Worm (Caenorhabditis elegans) whole organism, mixed stage, embryonic: ENCODE results near the gene kbp-2.

Source experiments
- blmp-1 ChIP-seq: fragments of 150-350 bp; optimal IDR thresholded peaks from 2 replicates; lab custom pipeline; 2014; ENCODE audit warnings: missing biosample characterization, missing genetic modification characterization
- ces-1 ChIP-seq: fragments of 150-350 bp; optimal IDR thresholded peaks from 2 replicates; lab custom pipeline; 2014; ENCODE audit warnings: missing biosample characterization, missing genetic modification reagents, missing genetic modification characterization
- cnd-1 ChIP-seq: fragments of 200-800 bp; sonication (Bioruptor generic); optimal IDR thresholded peaks from 2 replicates; lab custom pipeline; 2018; ENCODE audit warnings: mild to moderate bottlenecking, missing genetic modification characterization, missing compliant biosample characterization
- elt-1 ChIP-seq: sonication (generic microtip); optimal IDR thresholded peaks from 2 replicates; lab custom pipeline; 2017; ENCODE audit warnings: missing genetic modification characterization, mild to moderate bottlenecking, missing compliant biosample characterization, antibody characterized with exemption, moderate library complexity, borderline replicate concordance; ENCODE audit not compliant: insufficient read depth
- elt-3 ChIP-seq: fragments of 150-350 bp; optimal IDR thresholded peaks from 2 replicates; lab custom pipeline; 2014; ENCODE audit warnings: missing biosample characterization, missing genetic modification characterization
- lsy-2 ChIP-seq: fragments of 150-350 bp; optimal IDR thresholded peaks from 2 replicates; lab custom pipeline; 2014; ENCODE audit warnings: missing biosample characterization, missing genetic modification characterization
- nhr-28 ChIP-seq: fragments of 150-350 bp; optimal IDR thresholded peaks from 2 replicates; lab custom pipeline; 2014; ENCODE audit warnings: missing biosample characterization, missing genetic modification characterization
- unc-39 ChIP-seq: fragments of 150-350 bp; optimal IDR thresholded peaks from 2 replicates; lab custom pipeline; 2014; ENCODE audit warnings: missing biosample characterization, missing genetic modification characterization
- ztf-11 ChIP-seq: fragments of 150-350 bp; optimal IDR thresholded peaks from 2 replicates; lab custom pipeline; 2014; ENCODE audit warnings: missing biosample characterization, missing genetic modification characterization

- TF ChIP-seq ztf-11 (tag; lab: Kevin White, UChicago) (no peak), cnd-1 (tag; lab: Kevin White, UChicago) (no peak), ces-1 (GFP tag; lab: Kevin White, UChicago) (no peak), elt-3 (tag; lab: Kevin White, UChicago) (no peak), lsy-2 (tag; lab: Kevin White, UChicago) (no peak), blmp-1 (tag; lab: Kevin White, UChicago) (no peak), unc-39 (tag; lab: Kevin White, UChicago) (no peak), elt-1 (tag; lab: Kevin White, UChicago) (no peak), nhr-28 (tag; lab: Kevin White, UChicago) (no peak)
Observed at ce11 chrIII:4918906-4919305, 15.2 kb upstream of the kbp-2 start.
